Worm (Caenorhabditis elegans): ENCODE results near the gene F09A5.3.

- TF ChIP-seq him-1 (tag; optimal IDR thresholded peaks at IDR 0.05) (no peak), dao-5 (tag; optimal IDR thresholded peaks at IDR 0.05) (no peak)
Observed at ce11 chrX:13108664-13109063, 32.7 kb upstream of the F09A5.3 start.
